Worm (Caenorhabditis elegans) whole organism, midembryonic: ENCODE data around the gene srj-38.
"Not testable (repeated sequence)": the region's sequence is repeated elsewhere in the genome, so short reads cannot be mapped to it uniquely, and the experiment has no call there.

Source experiments
- T22C8.4 ChIP-seq: fragments of 200-800 bp; sonication (Bioruptor generic); IDR thresholded peaks from 2 replicates; pipeline ENCODE4 v1.3.6; 2022; ENCODE audit warnings: missing genetic modification characterization, missing compliant biosample characterization
- cog-1 ChIP-seq: sonication (generic microtip); optimal IDR thresholded peaks from 2 replicates; lab custom pipeline; 2016; ENCODE audit warnings: missing genetic modification characterization, missing compliant biosample characterization
- flt-1 ChIP-seq: fragments of 200-800 bp; sonication (Bioruptor generic); IDR thresholded peaks from 2 replicates; pipeline ENCODE4 v1.3.6; 2022; ENCODE audit warnings: missing genetic modification characterization, missing compliant biosample characterization
- klf-2 ChIP-seq: fragments of 200-800 bp; sonication (Bioruptor generic); conservative IDR thresholded peaks from 2 replicates; pipeline ENCODE4 v1.3.6; 2022; ENCODE audit warnings: missing genetic modification reagents, missing genetic modification characterization, missing compliant biosample characterization
- med-1 ChIP-seq: sonication (generic microtip); optimal IDR thresholded peaks from 2 replicates; lab custom pipeline; 2017; ENCODE audit warnings: missing genetic modification characterization, mild to moderate bottlenecking, missing compliant biosample characterization, antibody characterized with exemption, missing genetic modification reagents; ENCODE audit not compliant: insufficient read depth
- ref-1 ChIP-seq: fragments of 200-800 bp; sonication (Bioruptor generic); conservative IDR thresholded peaks from 2 replicates; pipeline ENCODE4 v1.3.6; 2022; ENCODE audit warnings: missing genetic modification reagents, missing genetic modification characterization, missing compliant biosample characterization
- tab-1 ChIP-seq: fragments of 200-800 bp; sonication (Bioruptor generic); IDR thresholded peaks from 2 replicates; pipeline ENCODE4 v1.3.6; 2022; ENCODE audit warnings: missing genetic modification characterization, missing compliant biosample characterization
- ztf-23 ChIP-seq: fragments of 200-800 bp; sonication (Bioruptor generic); IDR thresholded peaks from 2 replicates; pipeline ENCODE4 v1.3.6; 2022; ENCODE audit warnings: missing genetic modification reagents, missing genetic modification characterization, missing compliant biosample characterization
- ztf-29 ChIP-seq: fragments of 200-800 bp; sonication (Bioruptor generic); IDR thresholded peaks from 2 replicates; pipeline ENCODE4 v1.3.6; 2022; ENCODE audit warnings: missing genetic modification reagents, missing genetic modification characterization, missing compliant biosample characterization

DNA sequence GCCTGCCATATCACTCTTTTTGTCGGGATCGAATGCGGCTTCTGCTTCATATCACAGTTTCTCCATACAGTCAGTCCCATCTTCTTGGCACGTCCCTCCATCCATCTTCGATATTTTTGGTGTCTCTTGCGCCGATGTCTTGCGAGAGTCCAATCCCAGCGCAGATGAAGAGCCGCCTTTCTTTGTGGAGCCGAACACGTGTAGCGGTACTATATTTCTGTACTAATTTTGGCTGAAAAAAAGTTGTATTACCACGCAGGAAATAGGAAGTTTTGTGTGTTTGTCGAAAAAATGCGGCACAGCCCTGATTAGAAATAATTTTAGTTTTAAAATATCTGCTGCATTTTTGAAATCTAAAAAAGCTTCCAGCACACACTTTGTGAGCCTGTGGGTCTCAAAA is 41.1 kb downstream of the srj-38 start, which contains the start of gene K09C6.8:
- TF ChIP-seq T22C8.4 (GFP tag; lab: Robert Waterston, UW); cog-1 (tag; lab: Kevin White, UChicago); tab-1 (GFP tag; lab: Robert Waterston, UW); med-1 (GFP tag; lab: Kevin White, UChicago); flt-1 (GFP tag; lab: Robert Waterston, UW); ztf-29 (GFP tag; lab: Robert Waterston, UW); klf-2 (GFP tag; lab: Robert Waterston, UW); ztf-23 (GFP tag; lab: Robert Waterston, UW); ref-1: not testable (repeated sequence)
